Worm (Caenorhabditis elegans): Measurements from ENCODE around the gene fbxb-5.

ce11 chrII:1741248-1741647, 19.0 kb upstream of the fbxb-5 start, which contains the start of gene K07G6.1:
- no peak for TF ChIP-seq med-1 (GFP tag; optimal IDR thresholded peaks at IDR 0.05; ENCODE audit: insufficient read depth)
- no peak for TF ChIP-seq ztf-23 (GFP tag; IDR thresholded peaks at IDR 0.05)
- no peak for TF ChIP-seq T22C8.4 (GFP tag; IDR thresholded peaks at IDR 0.05)
- TF ChIP-seq cog-1 (tag; optimal IDR thresholded peaks at IDR 0.05), result no peak
